Fruit fly (Drosophila melanogaster): ENCODE results near the gene eater.

The eater gene

DNA sequence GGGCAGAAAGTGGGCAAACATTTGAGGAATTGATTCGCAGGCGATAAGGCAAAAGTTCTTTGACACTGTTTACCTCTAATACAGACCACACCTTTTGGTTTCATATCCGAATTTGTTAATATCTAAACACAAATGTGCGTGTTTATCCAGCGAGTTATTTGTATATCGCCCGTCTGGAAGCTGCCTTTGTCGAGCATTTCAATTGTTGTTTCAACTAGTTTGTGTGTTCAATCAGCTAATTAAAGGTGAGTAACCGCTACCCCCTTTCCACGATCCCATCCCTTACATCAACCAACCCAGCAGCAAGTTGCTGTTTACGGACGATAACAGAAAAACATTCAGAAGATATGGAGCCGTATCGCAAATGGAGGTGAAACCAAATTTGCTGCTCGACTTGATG, 31.9 kb upstream of the eater start (continued):
- TF ChIP-seq Hand (GFP tag; optimal IDR thresholded peaks at IDR 0.05) (peak; percentile 21), Nf-YC (tag; optimal IDR thresholded peaks at IDR 0.05) (no peak), sna (GFP tag; IDR thresholded peaks at IDR 0.05; ENCODE audit: partially characterized antibody) (no peak), CG5180 (GFP tag; optimal IDR thresholded peaks at IDR 0.05) (peak; percentile 35), crp (GFP tag; optimal IDR thresholded peaks at IDR 0.05) (no peak), CG6765 (GFP tag; optimal IDR thresholded peaks at IDR 0.05) (peak; percentile 73), CG8089 (GFP tag; optimal IDR thresholded peaks at IDR 0.05) (no peak), Chrac-16 (GFP tag; optimal IDR thresholded peaks at IDR 0.05) (no peak), cato (GFP tag; optimal IDR thresholded peaks at IDR 0.05; ENCODE audit: borderline replicate concordance) (no peak), sisA (GFP tag; IDR thresholded peaks at IDR 0.05) (no peak), tap (tag; optimal IDR thresholded peaks at IDR 0.05) (no peak), tup (GFP tag; optimal IDR thresholded peaks at IDR 0.05) (peak; percentile 4), Sry-β (GFP tag; optimal IDR thresholded peaks at IDR 0.05) (no peak), CG15269 (tag; optimal IDR thresholded peaks at IDR 0.05) (peak; percentile 7), peb (GFP tag; IDR thresholded peaks at IDR 0.05) (no peak), CG2116 (GFP tag; optimal IDR thresholded peaks at IDR 0.05) (no peak), CG34224 (GFP tag; IDR thresholded peaks at IDR 0.05; ENCODE audit: partially characterized antibody) (no peak), CG9817 (tag; optimal IDR thresholded peaks at IDR 0.05) (peak; percentile 41), CG32532 (GFP tag; IDR thresholded peaks at IDR 0.05) (peak; percentile 43; the same call in 1 of the 2 replicates), CG2129 (GFP tag; IDR thresholded peaks at IDR 0.05; ENCODE audit: partially characterized antibody) (no peak), Ets97D (GFP tag; optimal IDR thresholded peaks at IDR 0.05) (no peak), corto (GFP tag; optimal IDR thresholded peaks at IDR 0.05) (no peak), her (GFP tag; optimal IDR thresholded peaks at IDR 0.05) (peak; percentile 68), CG11093 (GFP tag; IDR thresholded peaks at IDR 0.05) (no peak), CG8359 (GFP tag; optimal IDR thresholded peaks at IDR 0.05; ENCODE audit: borderline replicate concordance) (no peak), mld (GFP tag; IDR thresholded peaks at IDR 0.05; ENCODE audit: partially characterized antibody) (no peak), tin (GFP tag; optimal IDR thresholded peaks at IDR 0.05) (no peak), CG15073 (GFP tag; optimal IDR thresholded peaks at IDR 0.05) (no peak), lola (GFP tag; optimal IDR thresholded peaks at IDR 0.05) (no peak), C15 (GFP tag; IDR thresholded peaks at IDR 0.05) (no peak; the same call in 2 of the 3 replicates), Atf3 (GFP tag; optimal IDR thresholded peaks at IDR 0.05) (no peak), CG3065 (GFP tag; optimal IDR thresholded peaks at IDR 0.05) (no peak), NC2α (GFP tag; optimal IDR thresholded peaks at IDR 0.05) (no peak), CG17186 (GFP tag; optimal IDR thresholded peaks at IDR 0.05) (no peak), Fer3 (tag; optimal IDR thresholded peaks at IDR 0.05) (peak; percentile 47), schlank (tag; optimal IDR thresholded peaks at IDR 0.05) (peak; percentile 79), Six4 (GFP tag; optimal IDR thresholded peaks at IDR 0.05) (no peak), oc (tag; optimal IDR thresholded peaks at IDR 0.05) (no peak), Oli (tag; optimal IDR thresholded peaks at IDR 0.05) (no peak), CG10366 (GFP tag; IDR thresholded peaks at IDR 0.05) (no peak), CG14710 (tag; optimal IDR thresholded peaks at IDR 0.05) (no peak), HLH3B (GFP tag; IDR thresholded peaks at IDR 0.05) (peak; percentile 31; the same call in 1 of the 2 replicates), CG43689 (GFP tag; IDR thresholded peaks at IDR 0.05) (no peak), cad (GFP tag; optimal IDR thresholded peaks at IDR 0.05) (no peak), CG12744 (GFP tag; optimal IDR thresholded peaks at IDR 0.05) (no peak), Hmr (GFP tag; optimal IDR thresholded peaks at IDR 0.05) (peak; percentile 87), Med (GFP tag) (peak; percentile 95), jumu (GFP tag; optimal IDR thresholded peaks at IDR 0.05) (no peak), CG4360 (GFP tag; IDR thresholded peaks at IDR 0.05) (no peak), fru (optimal IDR thresholded peaks at IDR 0.05) (no peak), CG11696 (GFP tag; IDR thresholded peaks at IDR 0.05) (no peak)
